Fruit fly (Drosophila melanogaster) whole organism, embryonic: ENCODE data around the gene IFT43.

Experiments used
- Bgb ChIP-seq: fragments of 200-800 bp; sonication (Bioruptor generic); IDR thresholded peaks from 2 replicates; pipeline ENCODE4 v1.3.6; 2022; ENCODE audit warnings: missing biosample characterization, missing genetic modification characterization; ENCODE audit not compliant: partially characterized antibody
- CG13894 ChIP-seq: fragments of 200-800 bp; sonication (Bioruptor generic); optimal IDR thresholded peaks from 3 replicates; lab custom pipeline; 2018; ENCODE audit warnings: missing biosample characterization, mild to moderate bottlenecking, missing genetic modification characterization, moderate library complexity
- CG3726 ChIP-seq: fragments of 200-800 bp; sonication (Bioruptor generic); IDR thresholded peaks from 3 replicates; pipeline ENCODE4, ENCODE4 v1.3.6; 2022; ENCODE audit warnings: missing biosample characterization, missing genetic modification characterization
- CG4707 ChIP-seq: fragments of 200-800 bp; sonication (Bioruptor generic); optimal IDR thresholded peaks from 2 replicates; lab custom pipeline; 2018; ENCODE audit warnings: missing biosample characterization, mild to moderate bottlenecking, missing genetic modification characterization, moderate library complexity
- Camta ChIP-seq: fragments of 200-800 bp; sonication (Bioruptor generic); optimal IDR thresholded peaks from 2 replicates; lab custom pipeline; 2016; ENCODE audit warnings: missing biosample characterization, missing genetic modification characterization
- Dip2 ChIP-seq: fragments of 200-800 bp; sonication (Bioruptor generic); IDR thresholded peaks from 2 replicates; pipeline ENCODE4 v1.3.6; 2022; ENCODE audit warnings: missing biosample characterization, missing genetic modification characterization
- H2.0 ChIP-seq: fragments of 200-800 bp; sonication (Bioruptor generic); IDR thresholded peaks from 2 replicates; pipeline ENCODE4 v1.3.6; 2022; ENCODE audit warnings: missing biosample characterization, missing genetic modification characterization
- Kr ChIP-seq: fragments of 200-800 bp; sonication (Bioruptor generic); optimal IDR thresholded peaks from 2 replicates; lab custom pipeline; 2017; ENCODE audit warnings: missing biosample characterization, mild to moderate bottlenecking, missing genetic modification characterization
- Mad ChIP-seq: fragments of 200-800 bp; sonication (Bioruptor generic); optimal IDR thresholded peaks from 2 replicates; lab custom pipeline; 2016; ENCODE audit warnings: missing biosample characterization, missing genetic modification characterization
- Mes4 ChIP-seq: fragments of 200-800 bp; sonication (Bioruptor generic); optimal IDR thresholded peaks from 2 replicates; lab custom pipeline; 2016; ENCODE audit warnings: missing biosample characterization, missing genetic modification characterization
- ara ChIP-seq: fragments of 200-800 bp; sonication (Bioruptor generic); IDR thresholded peaks from 2 replicates; pipeline ENCODE4 v1.3.6; 2022; ENCODE audit warnings: missing biosample characterization, missing genetic modification characterization
- corto ChIP-seq: fragments of 200-800 bp; sonication (Bioruptor generic); optimal IDR thresholded peaks from 2 replicates; lab custom pipeline; 2016; ENCODE audit warnings: missing biosample characterization, mild to moderate bottlenecking, missing genetic modification characterization, moderate library complexity
- tio ChIP-seq: fragments of 200-800 bp; sonication (Bioruptor generic); optimal IDR thresholded peaks from 2 replicates; lab custom pipeline; 2017; ENCODE audit warnings: missing biosample characterization, missing genetic modification characterization, inconsistent platforms
- vfl ChIP-seq: fragments of 200-800 bp; sonication (Bioruptor generic); optimal IDR thresholded peaks from 2 replicates; lab custom pipeline; 2016; ENCODE audit warnings: missing biosample characterization, missing genetic modification characterization

dm6 chr2L:12721794-12722315 is 27.1 kb upstream of the IFT43 start, which contains the start of gene Pih1D1:
- peak; percentile 91 for TF ChIP-seq CG13894 (tag; lab: Kevin White, UChicago)
- peak; percentile 89 for TF ChIP-seq vfl (GFP tag; lab: Kevin White, UChicago)
- peak; percentile 93 for TF ChIP-seq Camta (GFP tag; lab: Kevin White, UChicago)
- TF ChIP-seq H2.0 (GFP tag; lab: Robert Waterston, UW) = peak; percentile 92
- TF ChIP-seq Bgb (GFP tag; lab: Robert Waterston, UW) = no peak
- peak; percentile 85 for TF ChIP-seq Mes4 (GFP tag; lab: Kevin White, UChicago)
- TF ChIP-seq tio (GFP tag; lab: Kevin White, UChicago) = peak; percentile 97
- no peak for TF ChIP-seq Kr (GFP tag; lab: Kevin White, UChicago)
- peak; percentile 91 for TF ChIP-seq CG4707 (GFP tag; lab: Kevin White, UChicago)
- peak; percentile 89 for TF ChIP-seq Mad (GFP tag; lab: Kevin White, UChicago)
- peak; percentile 96 for TF ChIP-seq CG3726 (GFP tag; lab: Robert Waterston, UW)
- TF ChIP-seq corto (GFP tag; lab: Kevin White, UChicago) = peak; percentile 53
- peak; percentile 69; the same call in 1 of the 2 replicates for TF ChIP-seq Dip2 (GFP tag; lab: Robert Waterston, UW)
- peak; percentile 94 for TF ChIP-seq ara (GFP tag; lab: Robert Waterston, UW)
